Worm (Caenorhabditis elegans) whole organism, young adult: Measurements from ENCODE around the gene mec-7.

Experiments
- C17E4.6 ChIP-seq: fragments of 200-800 bp; sonication (Bioruptor generic); IDR thresholded peaks from 2 replicates; pipeline ENCODE4 v1.3.6; 2022; ENCODE audit warnings: missing genetic modification reagents, missing genetic modification characterization, missing compliant biosample characterization
- F33H1.4 ChIP-seq: fragments of 200-800 bp; sonication (Bioruptor generic); IDR thresholded peaks from 2 replicates; pipeline ENCODE4 v1.3.6; 2022; ENCODE audit warnings: missing genetic modification reagents, missing genetic modification characterization, missing compliant biosample characterization
- pha-4 ChIP-seq: fragments of 150-350 bp; sonication (generic microtip); optimal IDR thresholded peaks from 2 replicates; lab custom pipeline; 2014; ENCODE audit warnings: missing biosample characterization, missing genetic modification reagents, missing genetic modification characterization

ce11 chrX:7816434-7816974 lies 40.0 kb upstream of the mec-7 start, which contains the start of the genes sek-1 and R03G5.6:
- TF ChIP-seq C17E4.6 (GFP tag; lab: Robert Waterston, UW) (no peak), pha-4 (tag; lab: Kevin White, UChicago) (no peak), F33H1.4 (no peak)
